Worm (Caenorhabditis elegans): ENCODE data around the gene srh-257.

DNA sequence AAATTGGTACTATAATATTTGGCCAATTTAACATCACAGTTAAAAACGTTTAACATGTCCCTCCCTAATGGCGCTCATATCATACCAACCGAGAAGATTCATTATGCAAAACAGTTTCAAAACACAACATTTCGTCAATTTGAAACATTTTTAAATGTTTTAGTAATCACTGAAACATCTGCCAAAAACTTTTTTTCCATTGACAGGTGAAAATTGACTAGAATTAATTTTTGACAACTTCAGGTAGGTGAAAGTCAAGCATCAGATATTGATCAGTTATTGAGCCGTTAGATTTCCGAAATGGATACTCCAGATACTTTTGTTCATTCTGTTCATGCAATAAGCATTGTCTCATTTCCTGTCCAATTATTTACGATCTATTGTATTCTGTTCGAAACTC, at the start of gene srh-257:
- TF ChIP-seq tab-1 (GFP tag; IDR thresholded peaks at IDR 0.05) = no peak
- TF ChIP-seq med-1 (GFP tag; optimal IDR thresholded peaks at IDR 0.05; ENCODE audit: insufficient read depth) = no peak
- TF ChIP-seq klf-2 (GFP tag; conservative IDR thresholded peaks at IDR 0.05) = no peak
- TF ChIP-seq ztf-23 (GFP tag; IDR thresholded peaks at IDR 0.05) = no peak
- TF ChIP-seq ref-1 (GFP tag; conservative IDR thresholded peaks at IDR 0.05) = no peak
